Worm (Caenorhabditis elegans): ENCODE measurements around the gene C24A3.1.

- TF ChIP-seq lin-13 (tag; optimal IDR thresholded peaks at IDR 0.05) = no peak
- TF ChIP-seq ceh-43 (GFP tag; optimal IDR thresholded peaks at IDR 0.05) = no peak
- TF ChIP-seq unc-62 (GFP tag; optimal IDR thresholded peaks at IDR 0.05) = no peak
- TF ChIP-seq lsy-2 (tag; optimal IDR thresholded peaks at IDR 0.05) = no peak
- TF ChIP-seq ces-1 (GFP tag; optimal IDR thresholded peaks at IDR 0.05) = no peak
- TF ChIP-seq tbx-8 (GFP tag; optimal IDR thresholded peaks at IDR 0.05) = no peak
- TF ChIP-seq unc-39 (tag; optimal IDR thresholded peaks at IDR 0.05) = no peak
- no peak for TF ChIP-seq ztf-11 (tag; optimal IDR thresholded peaks at IDR 0.05)
Observed at ce11 chrX:9034310-9034709, 35.4 kb downstream of the C24A3.1 start, which contains the start of gene nep-22.

Data from whole organism, mixed stage, embryonic.